Worm (Caenorhabditis elegans) whole organism, L2 larva: ENCODE data around the gene nasp-1.
A peak's percentile ranks its signal among the peaks of the same experiment; 100 is the strongest.

Experiments
- C34F6.9 ChIP-seq: fragments of 150-350 bp; optimal IDR thresholded peaks from 2 replicates; lab custom pipeline; 2014; ENCODE audit warnings: missing biosample characterization, missing genetic modification characterization
- F13H6.1 ChIP-seq: sonication (generic microtip); optimal IDR thresholded peaks from 2 replicates; lab custom pipeline; 2016; ENCODE audit warnings: missing genetic modification characterization, missing compliant biosample characterization
- R02D3.7 ChIP-seq: fragments of 150-350 bp; optimal IDR thresholded peaks from 2 replicates; lab custom pipeline; 2014; ENCODE audit warnings: missing biosample characterization, missing genetic modification characterization
- Y55F3AM.14 ChIP-seq: fragments of 200-800 bp; sonication (Bioruptor generic); optimal IDR thresholded peaks from 2 replicates; lab custom pipeline; 2018; ENCODE audit warnings: mild to moderate bottlenecking, missing genetic modification characterization, missing compliant biosample characterization
- ZK546.5 ChIP-seq: sonication (generic microtip); optimal IDR thresholded peaks from 2 replicates; lab custom pipeline; 2017; ENCODE audit warnings: missing biosample characterization, missing genetic modification characterization
- aly-2 ChIP-seq: fragments of 150-350 bp; optimal IDR thresholded peaks from 2 replicates; lab custom pipeline; 2014; ENCODE audit warnings: missing biosample characterization, missing genetic modification characterization
- blmp-1 ChIP-seq: sonication (generic microtip); optimal IDR thresholded peaks from 2 replicates; lab custom pipeline; 2017; ENCODE audit warnings: missing genetic modification characterization, mild to moderate bottlenecking, missing compliant biosample characterization, antibody characterized with exemption, moderate library complexity; ENCODE audit not compliant: insufficient read depth
- ceh-82 ChIP-seq: fragments of 150-350 bp; optimal IDR thresholded peaks from 2 replicates; lab custom pipeline; 2014; ENCODE audit warnings: missing biosample characterization, missing genetic modification characterization
- elt-1 ChIP-seq: fragments of 150-350 bp; optimal IDR thresholded peaks from 2 replicates; lab custom pipeline; 2014; ENCODE audit warnings: missing biosample characterization, missing genetic modification characterization
- fos-1 ChIP-seq: fragments of 150-350 bp; optimal IDR thresholded peaks from 2 replicates; lab custom pipeline; 2014; ENCODE audit warnings: missing biosample characterization, missing genetic modification characterization
- gmeb-1 ChIP-seq: fragments of 150-350 bp; optimal IDR thresholded peaks from 2 replicates; lab custom pipeline; 2014; ENCODE audit warnings: missing biosample characterization, missing genetic modification characterization
- lin-11 ChIP-seq: fragments of 150-350 bp; sonication (generic microtip); optimal IDR thresholded peaks from 2 replicates; lab custom pipeline; 2014; ENCODE audit warnings: missing biosample characterization, missing genetic modification characterization, inconsistent platforms, mixed read lengths
- lin-13 ChIP-seq: fragments of 150-350 bp; optimal IDR thresholded peaks from 2 replicates; lab custom pipeline; 2014; ENCODE audit warnings: missing biosample characterization, missing genetic modification reagents, missing genetic modification characterization
- lin-39 ChIP-seq: fragments of 150-350 bp; optimal IDR thresholded peaks from 2 replicates; lab custom pipeline; 2014; ENCODE audit warnings: missing biosample characterization, missing genetic modification reagents, missing genetic modification characterization
- lsy-2 ChIP-seq, 2 experiments: fragments of 150-350 bp in 1 of 2; sonication (generic microtip) in 1 of 2; optimal IDR thresholded peaks; 2 replicates each; lab custom pipeline; 2014 to 2017; ENCODE audit warnings: missing biosample characterization in 2 of 2, missing genetic modification characterization in 2 of 2
- mab-5 ChIP-seq: fragments of 150-350 bp; optimal IDR thresholded peaks from 2 replicates; lab custom pipeline; 2014; ENCODE audit warnings: missing biosample characterization, missing genetic modification characterization
- mbf-1 ChIP-seq: sonication (generic microtip); optimal IDR thresholded peaks from 2 replicates; lab custom pipeline; 2017; ENCODE audit warnings: missing biosample characterization, missing genetic modification characterization
- mdl-1 ChIP-seq, 2 experiments: fragments of 150-350 bp in 1 of 2; sonication (generic microtip) in 1 of 2; optimal IDR thresholded peaks; 2 replicates each; lab custom pipeline; 2017; ENCODE audit warnings: missing biosample characterization in 2 of 2, missing genetic modification characterization in 2 of 2
- nhr-10 ChIP-seq: sonication (generic microtip); optimal IDR thresholded peaks from 2 replicates; lab custom pipeline; 2017; ENCODE audit warnings: missing biosample characterization, missing genetic modification characterization
- nhr-11 ChIP-seq: fragments of 150-350 bp; optimal IDR thresholded peaks from 2 replicates; lab custom pipeline; 2014; ENCODE audit warnings: missing biosample characterization, missing genetic modification characterization
- nhr-12 ChIP-seq: fragments of 150-350 bp; optimal IDR thresholded peaks from 2 replicates; lab custom pipeline; 2014; ENCODE audit warnings: missing biosample characterization, missing genetic modification characterization
- nhr-129 ChIP-seq: fragments of 150-350 bp; optimal IDR thresholded peaks from 2 replicates; lab custom pipeline; 2014; ENCODE audit warnings: missing biosample characterization, missing genetic modification characterization
- nhr-23 ChIP-seq: fragments of 150-350 bp; optimal IDR thresholded peaks from 2 replicates; lab custom pipeline; 2014; ENCODE audit warnings: missing biosample characterization, missing genetic modification reagents, missing genetic modification characterization
- nhr-237 ChIP-seq: fragments of 150-350 bp; optimal IDR thresholded peaks from 2 replicates; lab custom pipeline; 2014; ENCODE audit warnings: missing biosample characterization, missing genetic modification characterization
- nhr-25 ChIP-seq: fragments of 150-350 bp; sonication (generic microtip); optimal IDR thresholded peaks from 3 replicates; lab custom pipeline; 2014; ENCODE audit warnings: missing biosample characterization, missing genetic modification characterization
- nhr-77 ChIP-seq: fragments of 150-350 bp; optimal IDR thresholded peaks from 2 replicates; lab custom pipeline; 2014; ENCODE audit warnings: missing biosample characterization, missing genetic modification characterization
- peb-1 ChIP-seq: fragments of 150-350 bp; optimal IDR thresholded peaks from 2 replicates; lab custom pipeline; 2014; ENCODE audit warnings: missing biosample characterization, missing genetic modification characterization
- sem-4 ChIP-seq: fragments of 150-350 bp; optimal IDR thresholded peaks from 2 replicates; lab custom pipeline; 2014; ENCODE audit warnings: missing biosample characterization, missing genetic modification reagents, missing genetic modification characterization
- sma-3 ChIP-seq: sonication (generic microtip); optimal IDR thresholded peaks from 2 replicates; lab custom pipeline; 2016; ENCODE audit warnings: missing genetic modification reagents, missing genetic modification characterization, missing compliant biosample characterization
- unc-39 ChIP-seq: fragments of 150-350 bp; optimal IDR thresholded peaks from 2 replicates; lab custom pipeline; 2014; ENCODE audit warnings: missing biosample characterization, missing genetic modification characterization
- unc-62 ChIP-seq: fragments of 150-350 bp; optimal IDR thresholded peaks from 2 replicates; lab custom pipeline; 2014; ENCODE audit warnings: missing biosample characterization, missing genetic modification reagents, missing genetic modification characterization
- zag-1 ChIP-seq: fragments of 150-350 bp; optimal IDR thresholded peaks from 2 replicates; lab custom pipeline; 2014; ENCODE audit warnings: missing biosample characterization, missing genetic modification characterization
- ztf-1 ChIP-seq: fragments of 200-800 bp; sonication (Bioruptor generic); conservative IDR thresholded peaks from 2 replicates; pipeline ENCODE4 v1.3.6; 2022; ENCODE audit warnings: missing genetic modification characterization, missing compliant biosample characterization
- ztf-11 ChIP-seq: sonication (generic microtip); optimal IDR thresholded peaks from 2 replicates; lab custom pipeline; 2017; ENCODE audit warnings: missing biosample characterization, missing genetic modification characterization
- ztf-4 ChIP-seq: fragments of 150-350 bp; optimal IDR thresholded peaks from 2 replicates; lab custom pipeline; 2014; ENCODE audit warnings: missing biosample characterization, missing genetic modification characterization

nasp-1 gene

ce11 chrII:11134828-11135227 is 28.4 kb downstream of the nasp-1 start, which contains the start of gene F40F8.5:
F40F8.5 (minus strand) TSS chrII:11134928.
- TF ChIP-seq ztf-11 (tag; lab: Kevin White, UChicago) = no peak
- TF ChIP-seq zag-1 (tag; lab: Kevin White, UChicago) = no peak
- TF ChIP-seq blmp-1 (tag; lab: Kevin White, UChicago) = no peak
- TF ChIP-seq ceh-82 (tag; lab: Kevin White, UChicago) = no peak
- TF ChIP-seq nhr-77 (tag; lab: Kevin White, UChicago) = no peak
- TF ChIP-seq lin-13 (GFP tag; lab: Kevin White, UChicago) = no peak
- no peak for TF ChIP-seq unc-62 (GFP tag; lab: Kevin White, UChicago)
- TF ChIP-seq lin-39 (tag; lab: Kevin White, UChicago) = no peak
- TF ChIP-seq peb-1 (tag; lab: Kevin White, UChicago) = no peak
- TF ChIP-seq nhr-11 (tag; lab: Kevin White, UChicago) = no peak
- TF ChIP-seq mab-5 (tag; lab: Kevin White, UChicago) = no peak
- no peak for TF ChIP-seq sem-4 (tag; lab: Kevin White, UChicago)
- no peak for TF ChIP-seq sma-3 (GFP tag; lab: Kevin White, UChicago)
- TF ChIP-seq ztf-4 (tag; lab: Kevin White, UChicago) = no peak
- TF ChIP-seq unc-39 (tag; lab: Kevin White, UChicago) = no peak
- TF ChIP-seq fos-1 (tag; lab: Kevin White, UChicago) = no peak
- TF ChIP-seq mbf-1 (tag; lab: Kevin White, UChicago) = no peak
- TF ChIP-seq C34F6.9 (tag; lab: Kevin White, UChicago) = no peak

- TF ChIP-seq nhr-129 (tag; lab: Kevin White, UChicago) (peak; percentile 88), F13H6.1 (tag; lab: Kevin White, UChicago) (peak; percentile 11), nhr-25 (tag; lab: Kevin White, UChicago) (no peak), mdl-1 (tag; optimal IDR thresholded peaks at IDR 0.05; lab: Kevin White, UChicago) (no peak), lsy-2 (tag; optimal IDR thresholded peaks at IDR 0.05; lab: Kevin White, UChicago) (peak in 1 of 2 experiments; percentile 39)
These were observed 29.4 kb downstream of the nasp-1 start for ce11 chrII:11135773-11136172.

- no peak for TF ChIP-seq mdl-1 (tag; optimal IDR thresholded peaks at IDR 0.05; lab: Kevin White, UChicago)
- TF ChIP-seq nhr-237 (tag; lab: Kevin White, UChicago) = no peak
- no peak for TF ChIP-seq sma-3 (GFP tag; lab: Kevin White, UChicago)
- no peak for TF ChIP-seq nhr-25 (tag; lab: Kevin White, UChicago)
- TF ChIP-seq nhr-23 (tag; lab: Kevin White, UChicago) = no peak
- TF ChIP-seq ztf-4 (tag; lab: Kevin White, UChicago) = no peak
- no peak for TF ChIP-seq nhr-10 (tag; lab: Kevin White, UChicago)
- TF ChIP-seq fos-1 (tag; lab: Kevin White, UChicago) = no peak
- no peak for TF ChIP-seq ztf-1
- no peak for TF ChIP-seq peb-1 (tag; lab: Kevin White, UChicago)
- TF ChIP-seq elt-1 = no peak
- no peak for TF ChIP-seq aly-2 (tag; lab: Kevin White, UChicago)
- TF ChIP-seq lin-11 = no peak
- no peak for TF ChIP-seq mbf-1 (tag; lab: Kevin White, UChicago)
- TF ChIP-seq ZK546.5 (tag; lab: Kevin White, UChicago) = no peak
- no peak for TF ChIP-seq gmeb-1 (tag; lab: Kevin White, UChicago)
- no peak for TF ChIP-seq lsy-2 (tag; optimal IDR thresholded peaks at IDR 0.05; lab: Kevin White, UChicago)
- TF ChIP-seq ceh-82 (tag; lab: Kevin White, UChicago) = no peak
- TF ChIP-seq unc-39 (tag; lab: Kevin White, UChicago) = no peak
- no peak for TF ChIP-seq Y55F3AM.14
- TF ChIP-seq, all 48 proteins: peak for 0
These were observed 33.7 kb downstream of the nasp-1 start, which contains the start of gene F40F8.4 for ce11 chrII:11140140-11140539. F40F8.4 (minus strand) TSS chrII:11140240.

- TF ChIP-seq unc-62 (GFP tag; lab: Kevin White, UChicago) (no peak), R02D3.7 (no peak), nhr-129 (tag; lab: Kevin White, UChicago) (peak; percentile 10), Y55F3AM.14 (no peak), nhr-12 (tag; lab: Kevin White, UChicago) (no peak)
These were observed 36.2 kb downstream of the nasp-1 start, which contains the start of gene arrd-6 for ce11 chrII:11142571-11142970. arrd-6 (plus strand) TSS chrII:11142739.
